Fruit fly (Drosophila melanogaster) whole organism, embryonic: ENCODE measurements around the gene CG14329.
A peak's percentile ranks its signal among the peaks of the same experiment; 100 is the strongest.

Experiments
- Bdp1 ChIP-seq: fragments of 200-800 bp; sonication (Bioruptor generic); optimal IDR thresholded peaks from 3 replicates; lab custom pipeline; 2016; ENCODE audit warnings: missing biosample characterization, missing genetic modification characterization
- CG11247 ChIP-seq: fragments of 200-800 bp; sonication (Bioruptor generic); IDR thresholded peaks from 2 replicates; pipeline ENCODE4 v1.3.6; 2022; ENCODE audit warnings: missing biosample characterization, missing genetic modification characterization
- CG11696 ChIP-seq: fragments of 200-800 bp; sonication (Bioruptor generic); IDR thresholded peaks from 2 replicates; pipeline ENCODE4 v1.3.6; 2022; ENCODE audit warnings: missing biosample characterization, missing genetic modification characterization
- CG13287 ChIP-seq: fragments of 200-800 bp; sonication (Bioruptor generic); IDR thresholded peaks from 2 replicates; pipeline ENCODE4 v1.3.6; 2022; ENCODE audit warnings: missing biosample characterization, missing genetic modification characterization; ENCODE audit not compliant: partially characterized antibody
- CG14014 ChIP-seq: fragments of 200-800 bp; sonication (Bioruptor generic); IDR thresholded peaks from 2 replicates; pipeline ENCODE4 v1.3.6; 2022; ENCODE audit warnings: missing biosample characterization, missing genetic modification characterization
- CG17385 ChIP-seq: fragments of 200-800 bp; sonication (Bioruptor generic); optimal IDR thresholded peaks from 3 replicates; lab custom pipeline; 2018; ENCODE audit warnings: missing biosample characterization, mild to moderate bottlenecking, missing genetic modification characterization
- CG2120 ChIP-seq: fragments of 200-800 bp; sonication (Bioruptor generic); optimal IDR thresholded peaks from 3 replicates; lab custom pipeline; 2016; ENCODE audit warnings: missing biosample characterization, missing genetic modification characterization
- CG2712 ChIP-seq: fragments of 200-800 bp; optimal IDR thresholded peaks from 3 replicates; lab custom pipeline; 2019; ENCODE audit warnings: missing biosample characterization, mild to moderate bottlenecking, missing genetic modification characterization, moderate library complexity
- CG2889 ChIP-seq: fragments of 200-800 bp; sonication (Bioruptor generic); IDR thresholded peaks from 3 replicates; pipeline ENCODE4 v1.3.6; 2022; ENCODE audit warnings: missing biosample characterization, missing genetic modification characterization
- CG30403 ChIP-seq: fragments of 200-800 bp; sonication (Bioruptor generic); optimal IDR thresholded peaks from 3 replicates; lab custom pipeline; 2016; ENCODE audit warnings: missing biosample characterization, missing genetic modification characterization
- CG30431 ChIP-seq: fragments of 200-800 bp; sonication (Bioruptor generic); optimal IDR thresholded peaks from 2 replicates; lab custom pipeline; 2017; ENCODE audit warnings: missing biosample characterization, missing genetic modification characterization
- CG3995 ChIP-seq: fragments of 200-800 bp; sonication (Bioruptor generic); optimal IDR thresholded peaks from 3 replicates; lab custom pipeline; 2016; ENCODE audit warnings: missing biosample characterization, missing genetic modification characterization
- CG4617 ChIP-seq: fragments of 200-800 bp; sonication (Bioruptor generic); optimal IDR thresholded peaks from 3 replicates; lab custom pipeline; 2016; ENCODE audit warnings: missing biosample characterization, missing genetic modification characterization, borderline replicate concordance
- CG7556 ChIP-seq: fragments of 200-800 bp; sonication (Bioruptor generic); optimal IDR thresholded peaks from 2 replicates; lab custom pipeline; 2017; ENCODE audit warnings: missing biosample characterization, mild to moderate bottlenecking, missing genetic modification characterization
- CG9876 ChIP-seq: fragments of 200-800 bp; sonication (Bioruptor generic); optimal IDR thresholded peaks from 2 replicates; lab custom pipeline; 2016; ENCODE audit warnings: missing biosample characterization, missing genetic modification characterization
- Deaf1 ChIP-seq: fragments of 200-800 bp; optimal IDR thresholded peaks from 3 replicates; lab custom pipeline; 2019; ENCODE audit warnings: missing biosample characterization, mild to moderate bottlenecking, missing genetic modification characterization, moderate library complexity
- Dip2 ChIP-seq: fragments of 200-800 bp; sonication (Bioruptor generic); IDR thresholded peaks from 2 replicates; pipeline ENCODE4 v1.3.6; 2022; ENCODE audit warnings: missing biosample characterization, missing genetic modification characterization
- Ets97D ChIP-seq: fragments of 200-800 bp; sonication (Bioruptor generic); optimal IDR thresholded peaks from 3 replicates; lab custom pipeline; 2016; ENCODE audit warnings: missing biosample characterization, missing genetic modification characterization
- Gug ChIP-seq: fragments of 200-800 bp; sonication (Bioruptor generic); IDR thresholded peaks from 4 replicates; pipeline ENCODE4 v1.3.6; 2022; ENCODE audit warnings: missing biosample characterization, missing genetic modification characterization
- Hmx ChIP-seq: fragments of 200-800 bp; sonication (Bioruptor generic); optimal IDR thresholded peaks from 2 replicates; lab custom pipeline; 2016; ENCODE audit warnings: missing biosample characterization, missing genetic modification characterization
- MESR4 ChIP-seq: fragments of 200-800 bp; sonication (Bioruptor generic); optimal IDR thresholded peaks from 2 replicates; lab custom pipeline; 2018; ENCODE audit warnings: missing biosample characterization, mild to moderate bottlenecking, missing genetic modification characterization, moderate library complexity
- Nf-YC ChIP-seq: fragments of 200-800 bp; optimal IDR thresholded peaks from 3 replicates; lab custom pipeline; 2019; ENCODE audit warnings: missing biosample characterization, mild to moderate bottlenecking, missing genetic modification characterization, moderate library complexity
- NfI ChIP-seq: fragments of 200-800 bp; sonication (Bioruptor generic); optimal IDR thresholded peaks from 3 replicates; lab custom pipeline; 2018; ENCODE audit warnings: missing biosample characterization, mild to moderate bottlenecking, missing genetic modification characterization, moderate library complexity
- Opbp ChIP-seq: fragments of 200-800 bp; sonication (Bioruptor generic); IDR thresholded peaks from 3 replicates; pipeline ENCODE4 v1.3.6; 2022; ENCODE audit warnings: missing biosample characterization, missing genetic modification characterization; ENCODE audit not compliant: partially characterized antibody
- Rx ChIP-seq: fragments of 200-800 bp; sonication (Bioruptor generic); IDR thresholded peaks from 2 replicates; pipeline ENCODE4 v1.3.6; 2022; ENCODE audit warnings: missing biosample characterization, missing genetic modification characterization
- Trl ChIP-seq, 3 experiments: fragments of >200 bp in 2 of 3; fragments of 200-800 bp in 1 of 3; sonication (Bioruptor generic) in 1 of 3; optimal IDR thresholded peaks; 2 replicates in 1 of 3; 3 replicates in 2 of 3; lab custom pipeline; 2016 to 2017; ENCODE audit warnings: missing biosample characterization in 1 of 3, missing genetic modification characterization in 1 of 3
- ab ChIP-seq: fragments of 200-800 bp; sonication (Bioruptor generic); optimal IDR thresholded peaks from 2 replicates; lab custom pipeline; 2016; ENCODE audit warnings: missing biosample characterization, missing genetic modification characterization
- bsh ChIP-seq, 2 experiments: fragments of 200-800 bp; sonication (Bioruptor generic); optimal IDR thresholded peaks; 2 replicates each; lab custom pipeline; 2017 to 2018; ENCODE audit warnings: mild to moderate bottlenecking in 2 of 2, missing biosample characterization in 2 of 2, missing genetic modification characterization in 2 of 2, moderate library complexity in 1 of 2
- cato ChIP-seq: fragments of 200-800 bp; sonication (Bioruptor generic); optimal IDR thresholded peaks from 2 replicates; lab custom pipeline; 2016; ENCODE audit warnings: missing biosample characterization, missing genetic modification characterization, borderline replicate concordance
- crp ChIP-seq, 2 experiments: fragments of 200-800 bp; sonication (Bioruptor generic); optimal IDR thresholded peaks; 2 replicates in 1 of 2; 3 replicates in 1 of 2; lab custom pipeline; 2017; ENCODE audit warnings: missing biosample characterization in 2 of 2, missing genetic modification characterization in 2 of 2, mild to moderate bottlenecking in 1 of 2, moderate library complexity in 1 of 2
- dm ChIP-seq: fragments of 200-800 bp; sonication (Bioruptor generic); optimal IDR thresholded peaks from 3 replicates; lab custom pipeline; 2016; ENCODE audit warnings: missing biosample characterization, missing genetic modification characterization
- fru ChIP-seq: fragments of >200 bp; optimal IDR thresholded peaks from 2 replicates; lab custom pipeline; 2017
- ftz-f1 ChIP-seq: fragments of 200-800 bp; sonication (Bioruptor generic); optimal IDR thresholded peaks from 2 replicates; lab custom pipeline; 2016; ENCODE audit warnings: missing biosample characterization, missing genetic modification characterization
- gcm2 ChIP-seq: fragments of 200-800 bp; sonication (Bioruptor generic); optimal IDR thresholded peaks from 2 replicates; lab custom pipeline; 2016; ENCODE audit warnings: missing biosample characterization, missing genetic modification characterization
- gem ChIP-seq: fragments of 200-800 bp; sonication (Bioruptor generic); optimal IDR thresholded peaks from 2 replicates; lab custom pipeline; 2019; ENCODE audit warnings: missing biosample characterization, mild to moderate bottlenecking, missing genetic modification characterization, moderate library complexity
- grau ChIP-seq: fragments of 200-800 bp; optimal IDR thresholded peaks from 3 replicates; lab custom pipeline; 2019; ENCODE audit warnings: missing biosample characterization, mild to moderate bottlenecking, missing genetic modification characterization, moderate library complexity
- gro ChIP-seq: fragments of 200-800 bp; sonication (Bioruptor generic); optimal IDR thresholded peaks from 2 replicates; lab custom pipeline; 2016; ENCODE audit warnings: missing biosample characterization, missing genetic modification characterization
- knrl ChIP-seq: fragments of 200-800 bp; sonication (Bioruptor generic); IDR thresholded peaks from 3 replicates; pipeline ENCODE4 v1.3.6; 2022; ENCODE audit warnings: missing biosample characterization, missing genetic modification characterization; ENCODE audit not compliant: partially characterized antibody
- mam ChIP-seq: fragments of 200-800 bp; sonication (Bioruptor generic); optimal IDR thresholded peaks from 3 replicates; lab custom pipeline; 2016; ENCODE audit warnings: missing biosample characterization, missing genetic modification characterization
- nmo ChIP-seq: fragments of 200-800 bp; sonication (Bioruptor generic); optimal IDR thresholded peaks from 2 replicates; lab custom pipeline; 2018; ENCODE audit warnings: missing biosample characterization, mild to moderate bottlenecking, missing genetic modification characterization, moderate library complexity
- pho ChIP-seq: fragments of 200-800 bp; sonication (Bioruptor generic); optimal IDR thresholded peaks from 2 replicates; lab custom pipeline; 2016; ENCODE audit warnings: missing biosample characterization, missing genetic modification characterization
- pros ChIP-seq: fragments of 200-800 bp; sonication (Bioruptor generic); optimal IDR thresholded peaks from 3 replicates; lab custom pipeline; 2019; ENCODE audit warnings: missing biosample characterization, mild to moderate bottlenecking, missing genetic modification characterization, moderate library complexity
- psq ChIP-seq: fragments of 200-800 bp; sonication (Bioruptor generic); optimal IDR thresholded peaks from 2 replicates; lab custom pipeline; 2017; ENCODE audit warnings: missing biosample characterization, missing genetic modification characterization
- sisA ChIP-seq: fragments of 200-800 bp; sonication (Bioruptor generic); IDR thresholded peaks from 2 replicates; pipeline ENCODE4 v1.3.6; 2022; ENCODE audit warnings: missing biosample characterization, missing genetic modification characterization
- sug ChIP-seq: fragments of 200-800 bp; optimal IDR thresholded peaks from 2 replicates; lab custom pipeline; 2019; ENCODE audit warnings: missing biosample characterization, mild to moderate bottlenecking, missing genetic modification characterization, moderate library complexity
- tin ChIP-seq: fragments of 200-800 bp; sonication (Bioruptor generic); optimal IDR thresholded peaks from 3 replicates; lab custom pipeline; 2016; ENCODE audit warnings: missing biosample characterization, missing genetic modification characterization
- unc-4 ChIP-seq: fragments of 200-800 bp; sonication (Bioruptor generic); IDR thresholded peaks from 2 replicates; pipeline ENCODE4 v1.3.6; 2022; ENCODE audit warnings: missing biosample characterization, missing genetic modification characterization; ENCODE audit not compliant: partially characterized antibody
- vfl ChIP-seq: fragments of 200-800 bp; sonication (Bioruptor generic); optimal IDR thresholded peaks from 2 replicates; lab custom pipeline; 2016; ENCODE audit warnings: missing biosample characterization, missing genetic modification characterization
- zen ChIP-seq: fragments of 200-800 bp; sonication (Bioruptor generic); optimal IDR thresholded peaks from 3 replicates; lab custom pipeline; 2018; ENCODE audit warnings: missing biosample characterization, mild to moderate bottlenecking, missing genetic modification characterization, moderate library complexity
- zfh2 ChIP-seq: fragments of 200-800 bp; sonication (Bioruptor generic); optimal IDR thresholded peaks from 2 replicates; lab custom pipeline; 2016; ENCODE audit warnings: missing biosample characterization, missing genetic modification characterization

CG14329 gene

dm6 chr3R:17647444-17647843, 38.3 kb downstream of the CG14329 start, which contains the start of gene CG14322 (continued):
- TF ChIP-seq CG30403 = peak; percentile 5
- TF ChIP-seq NfI (GFP tag; lab: Kevin White, UChicago) = no peak
- peak; percentile 12 for TF ChIP-seq MESR4 (GFP tag; lab: Kevin White, UChicago)
- TF ChIP-seq zfh2 = peak; percentile 7
- peak; percentile 23; the same call in 2 of the 3 replicates for TF ChIP-seq Opbp (GFP tag; lab: Robert Waterston, UW)
- TF ChIP-seq Bdp1 = peak; percentile 60
- TF ChIP-seq mam (GFP tag; lab: Kevin White, UChicago) = peak; percentile 22
- TF ChIP-seq pho (GFP tag; lab: Kevin White, UChicago) = no peak
- TF ChIP-seq Gug (GFP tag; lab: Robert Waterston, UW) = peak; percentile 54; the same call in 2 of the 4 replicates
- 0 out of 2 replicates have a peak, but pooled peaks have one; percentile 15 for TF ChIP-seq CG11247 (GFP tag; lab: Robert Waterston, UW)
- TF ChIP-seq crp (GFP tag; optimal IDR thresholded peaks at IDR 0.05; lab: Kevin White, UChicago) = peak; percentile 59 to 93
- peak; percentile 6 for TF ChIP-seq Ets97D
- 0 out of 2 replicates have a peak, but pooled peaks have one; percentile 23 for TF ChIP-seq unc-4 (GFP tag; lab: Robert Waterston, UW)
- TF ChIP-seq CG2120 (GFP tag; lab: Kevin White, UChicago) = peak; percentile 32
- TF ChIP-seq CG3995 (GFP tag; lab: Kevin White, UChicago) = peak; percentile 95
- TF ChIP-seq sisA (GFP tag; lab: Robert Waterston, UW) = peak; percentile 31; the same call in 1 of the 2 replicates
- peak; percentile 56 for TF ChIP-seq CG13287 (GFP tag; lab: Robert Waterston, UW)
- TF ChIP-seq Rx = no peak
- peak; percentile 29; the same call in 1 of the 3 replicates for TF ChIP-seq knrl (GFP tag; lab: Robert Waterston, UW)
- no peak for TF ChIP-seq CG2889 (GFP tag; lab: Robert Waterston, UW)
- peak; percentile 40 for TF ChIP-seq CG2712
- TF ChIP-seq gcm2 (GFP tag; lab: Kevin White, UChicago) = no peak
- peak; percentile 15 for TF ChIP-seq zen (tag; lab: Kevin White, UChicago)
- peak; percentile 9 for TF ChIP-seq CG4617 (GFP tag; lab: Kevin White, UChicago)
- TF ChIP-seq CG17385 (GFP tag; lab: Kevin White, UChicago) = no peak

DNA sequence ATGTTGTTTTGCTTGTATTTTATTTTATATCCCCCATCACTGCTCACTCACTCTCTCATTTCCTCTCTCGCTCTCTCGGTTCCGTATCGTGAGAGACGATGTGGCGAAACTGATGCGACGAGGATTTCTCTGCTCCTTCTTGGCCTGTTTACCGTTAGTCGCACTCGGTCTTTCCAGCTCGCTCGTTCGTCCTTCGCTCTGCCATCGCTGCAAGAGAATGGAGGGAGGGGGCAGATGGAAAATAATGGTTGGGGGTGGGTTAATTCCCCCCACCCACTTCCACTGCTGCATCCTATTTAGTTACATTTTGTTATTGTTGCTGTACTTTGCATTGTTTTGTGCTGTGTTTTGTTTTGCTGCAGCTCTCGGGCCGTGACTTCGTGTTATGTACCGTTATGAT, 44.7 kb downstream of the CG14329 start:
- TF ChIP-seq ftz-f1 (GFP tag; lab: Kevin White, UChicago) = no peak
- TF ChIP-seq Deaf1 (tag; lab: Kevin White, UChicago) = peak; percentile 80
- peak; percentile 70 for TF ChIP-seq pros
- no peak for TF ChIP-seq CG7556
- TF ChIP-seq bsh (GFP tag; optimal IDR thresholded peaks at IDR 0.05; lab: Kevin White, UChicago) = no peak
- no peak for TF ChIP-seq Hmx (GFP tag; lab: Kevin White, UChicago)
- peak; percentile 13 for TF ChIP-seq Nf-YC (tag; lab: Kevin White, UChicago)
- TF ChIP-seq ab (GFP tag; lab: Kevin White, UChicago) = no peak
- no peak for TF ChIP-seq grau (tag; lab: Kevin White, UChicago)
- TF ChIP-seq Trl (optimal IDR thresholded peaks at IDR 0.05; lab: Kevin White, UChicago) = peak in 1 of 2 experiments; percentile 46
- no peak for TF ChIP-seq Trl (GFP tag; optimal IDR thresholded peaks at IDR 0.05; lab: Kevin White, UChicago)
- TF ChIP-seq vfl (GFP tag; lab: Kevin White, UChicago) = no peak

DNA sequence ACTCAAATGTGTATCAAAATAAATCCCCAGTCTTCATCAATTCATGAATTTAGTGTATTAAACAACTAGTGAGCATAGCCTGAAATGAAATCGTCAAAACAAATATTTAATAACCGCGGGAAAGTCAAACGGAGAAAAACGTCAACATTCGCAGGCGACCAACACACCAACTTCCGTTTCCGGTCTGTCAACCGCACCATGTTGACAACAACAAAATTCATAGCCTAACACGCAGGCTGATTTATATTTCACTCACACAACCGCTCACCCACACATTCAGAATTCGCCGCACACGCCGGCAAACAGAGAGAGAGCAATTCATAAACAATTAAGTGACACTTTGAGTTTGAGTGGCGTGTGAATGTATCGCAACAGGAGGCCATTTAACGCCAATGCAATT, 45.9 kb downstream of the CG14329 start:
- no peak for TF ChIP-seq Dip2 (GFP tag; lab: Robert Waterston, UW)
- TF ChIP-seq fru = no peak
- no peak for TF ChIP-seq CG30431
- no peak for TF ChIP-seq cato (GFP tag; lab: Kevin White, UChicago)
- TF ChIP-seq tin (GFP tag; lab: Kevin White, UChicago) = no peak
- no peak for TF ChIP-seq CG11696
- no peak for TF ChIP-seq CG9876 (GFP tag; lab: Kevin White, UChicago)
- TF ChIP-seq psq (GFP tag; lab: Kevin White, UChicago) = no peak
- TF ChIP-seq sug (tag; lab: Kevin White, UChicago) = no peak
- TF ChIP-seq ab (GFP tag; lab: Kevin White, UChicago) = no peak
- TF ChIP-seq nmo (GFP tag; lab: Kevin White, UChicago) = no peak
- peak; percentile 24; the same call in 1 of the 2 replicates for TF ChIP-seq CG14014
- no peak for TF ChIP-seq dm (GFP tag; lab: Kevin White, UChicago)
- TF ChIP-seq gro = no peak
- TF ChIP-seq gem (tag; lab: Kevin White, UChicago) = peak; percentile 9
